Worm (Caenorhabditis elegans) whole organism, L4 larva: ENCODE measurements around the gene ZK177.2.

Source experiments
- R02D3.7 ChIP-seq: fragments of 150-350 bp; sonication (generic microtip); optimal IDR thresholded peaks from 3 replicates; lab custom pipeline; 2014; ENCODE audit warnings: missing biosample characterization, missing genetic modification characterization
- ama-1 ChIP-seq: fragments of 150-350 bp; optimal IDR thresholded peaks from 2 replicates; lab custom pipeline; 2014; ENCODE audit warnings: inconsistent platforms, mixed read lengths
- ceh-62 ChIP-seq: sonication (generic microtip); optimal IDR thresholded peaks from 2 replicates; lab custom pipeline; 2017; ENCODE audit warnings: missing biosample characterization, missing genetic modification characterization
- ceh-82 ChIP-seq: sonication (generic microtip); optimal IDR thresholded peaks from 2 replicates; lab custom pipeline; 2017; ENCODE audit warnings: missing biosample characterization, missing genetic modification characterization
- dve-1 ChIP-seq: sonication (generic microtip); optimal IDR thresholded peaks from 2 replicates; lab custom pipeline; 2017; ENCODE audit warnings: antibody characterized with exemption, mild to moderate bottlenecking, missing genetic modification characterization, missing compliant biosample characterization; ENCODE audit not compliant: insufficient read depth
- lin-39 ChIP-seq: fragments of 150-350 bp; optimal IDR thresholded peaks from 2 replicates; lab custom pipeline; 2014; ENCODE audit warnings: missing biosample characterization, missing genetic modification reagents, missing genetic modification characterization
- lsy-2 ChIP-seq, 2 experiments: fragments of 150-350 bp in 1 of 2; sonication (generic microtip) in 1 of 2; optimal IDR thresholded peaks; 2 replicates each; lab custom pipeline; 2014 to 2017; ENCODE audit warnings: missing biosample characterization in 2 of 2, missing genetic modification characterization in 2 of 2
- php-3 ChIP-seq: fragments of 200-800 bp; sonication (Bioruptor generic); IDR thresholded peaks from 2 replicates; pipeline ENCODE4 v1.3.6; 2022; ENCODE audit warnings: missing genetic modification reagents, missing genetic modification characterization, missing compliant biosample characterization
- pqm-1 ChIP-seq: sonication (generic microtip); optimal IDR thresholded peaks from 2 replicates; lab custom pipeline; 2017; ENCODE audit warnings: missing biosample characterization, missing genetic modification characterization
- snpc-4 ChIP-seq: fragments of 150-350 bp; optimal IDR thresholded peaks from 2 replicates; lab custom pipeline; 2014; ENCODE audit warnings: missing biosample characterization, missing genetic modification characterization
- spr-3 ChIP-seq: fragments of 200-800 bp; sonication (Bioruptor generic); optimal IDR thresholded peaks from 2 replicates; lab custom pipeline; 2018; ENCODE audit warnings: mild to moderate bottlenecking, missing genetic modification characterization, missing compliant biosample characterization
- unc-62 ChIP-seq, 3 experiments: fragments of 150-350 bp in 1 of 3; sonication (generic microtip); optimal IDR thresholded peaks in 2 of 3; peaks in 1 of 3; 1 replicate in 1 of 3; 2 replicates in 2 of 3; lab custom pipeline; 2014 to 2017; ENCODE audit warnings: missing biosample characterization in 3 of 3, missing genetic modification characterization in 3 of 3, missing genetic modification reagents in 3 of 3, missing genotype in 1 of 3

- TF ChIP-seq dve-1 (tag; lab: Kevin White, UChicago) (no peak), ama-1 (lab: Kevin White, UChicago) (no peak), ceh-62 (no peak), ceh-82 (no peak), php-3 (GFP tag; lab: Robert Waterston, UW) (no peak), pqm-1 (tag; lab: Kevin White, UChicago) (no peak), lin-39 (tag; lab: Kevin White, UChicago) (no peak), R02D3.7 (no peak), spr-3 (GFP tag; lab: Kevin White, UChicago) (no peak), lsy-2 (tag; optimal IDR thresholded peaks at IDR 0.05; lab: Kevin White, UChicago) (no peak), unc-62 (GFP tag; optimal IDR thresholded peaks at IDR 0.05 in 1 of 2; lab: Kevin White, UChicago) (no peak), unc-62 (tag; optimal IDR thresholded peaks at IDR 0.05; lab: Kevin White, UChicago) (no peak), snpc-4 (no peak)
Measured at ce11 chrII:5518055-5518454, 955 bp upstream of the ZK177.2 start.
